Worm (Caenorhabditis elegans): ENCODE results near the gene Y43B11AR.1.

Y43B11AR.1 gene

DNA sequence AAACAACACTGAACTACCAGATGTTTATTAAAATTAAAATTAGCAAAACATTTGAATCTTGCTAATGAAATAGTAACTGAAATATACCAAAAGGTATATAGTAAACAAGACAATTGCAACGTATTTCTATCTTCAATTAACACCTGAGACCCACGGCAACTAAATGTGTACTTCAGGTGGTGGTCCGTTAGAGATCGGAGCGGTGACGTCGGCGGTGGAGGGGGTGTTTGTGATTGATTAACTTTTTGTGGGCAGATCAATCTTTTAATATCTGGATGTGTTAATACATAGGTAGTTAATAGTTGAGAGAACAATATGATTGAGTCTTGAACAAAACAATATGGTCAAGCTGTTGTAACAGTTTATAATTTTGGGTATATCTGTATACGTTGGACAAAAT is 14.8 kb downstream of the Y43B11AR.1 start:
- TF ChIP-seq syd-9 (tag; optimal IDR thresholded peaks at IDR 0.05) = no peak
- TF ChIP-seq elt-2 (tag; optimal IDR thresholded peaks at IDR 0.05) = no peak
- no peak for TF ChIP-seq ztf-16 (tag; optimal IDR thresholded peaks at IDR 0.05)
- no peak for TF ChIP-seq ceh-48 (tag; optimal IDR thresholded peaks at IDR 0.05)
- no peak for TF ChIP-seq fkh-10 (GFP tag; optimal IDR thresholded peaks at IDR 0.05)
- no peak for TF ChIP-seq ceh-30 (tag; optimal IDR thresholded peaks at IDR 0.05)
- TF ChIP-seq pax-1 (tag; optimal IDR thresholded peaks at IDR 0.05) = no peak
- TF ChIP-seq unc-55 (GFP tag; optimal IDR thresholded peaks at IDR 0.05) = no peak
- no peak for TF ChIP-seq K02D7.2 (tag; optimal IDR thresholded peaks at IDR 0.05)
- TF ChIP-seq pha-2 (tag; optimal IDR thresholded peaks at IDR 0.05) = no peak
- TF ChIP-seq K09A11.1 (tag; optimal IDR thresholded peaks at IDR 0.05; ENCODE audit: insufficient read depth) = no peak

- TF ChIP-seq tbx-2 (tag; optimal IDR thresholded peaks at IDR 0.05) (no peak), lim-6 (tag; optimal IDR thresholded peaks at IDR 0.05) (no peak), hlh-6 (tag; optimal IDR thresholded peaks at IDR 0.05) (no peak), ztf-16 (tag; optimal IDR thresholded peaks at IDR 0.05) (no peak), dve-1 (tag; optimal IDR thresholded peaks at IDR 0.05) (no peak), Y22D7AL.16 (tag; optimal IDR thresholded peaks at IDR 0.05) (no peak), fkh-6 (tag; optimal IDR thresholded peaks at IDR 0.05) (no peak), pat-9 (tag; optimal IDR thresholded peaks at IDR 0.05) (no peak), ref-2 (tag; optimal IDR thresholded peaks at IDR 0.05) (no peak), unc-42 (tag; optimal IDR thresholded peaks at IDR 0.05) (no peak), ahr-1 (tag; optimal IDR thresholded peaks at IDR 0.05) (no peak)
Measured at ce11 chrIV:7097450-7097849, 16.1 kb downstream of the Y43B11AR.1 start.

- TF ChIP-seq pag-3 (tag; optimal IDR thresholded peaks at IDR 0.05; ENCODE audit: borderline replicate concordance) (no peak), unc-86 (tag; optimal IDR thresholded peaks at IDR 0.05) (no peak), gmeb-2 (tag; optimal IDR thresholded peaks at IDR 0.05) (no peak), ceh-24 (tag; optimal IDR thresholded peaks at IDR 0.05) (no peak), pax-1 (tag; optimal IDR thresholded peaks at IDR 0.05) (no peak), ceh-19 (GFP tag; optimal IDR thresholded peaks at IDR 0.05) (no peak), ets-4 (tag; optimal IDR thresholded peaks at IDR 0.05) (no peak), elt-2 (tag; optimal IDR thresholded peaks at IDR 0.05) (no peak), ceh-48 (tag; optimal IDR thresholded peaks at IDR 0.05) (no peak), ceh-18 (tag; optimal IDR thresholded peaks at IDR 0.05) (peak; percentile 89), T23F11.4 (GFP tag; optimal IDR thresholded peaks at IDR 0.05) (no peak), unc-42 (tag; optimal IDR thresholded peaks at IDR 0.05) (peak; percentile 4), pha-2 (tag; optimal IDR thresholded peaks at IDR 0.05) (no peak), sox-4 (tag; optimal IDR thresholded peaks at IDR 0.05) (no peak), ztf-16 (tag; optimal IDR thresholded peaks at IDR 0.05) (no peak), C08G9.2 (tag; optimal IDR thresholded peaks at IDR 0.05) (no peak), odd-2 (tag; optimal IDR thresholded peaks at IDR 0.05) (no peak), fkh-6 (tag; optimal IDR thresholded peaks at IDR 0.05) (no peak), npax-4 (tag; optimal IDR thresholded peaks at IDR 0.05) (no peak), lin-11 (tag; optimal IDR thresholded peaks at IDR 0.05) (no peak), ceh-34 (tag; optimal IDR thresholded peaks at IDR 0.05) (peak; percentile 25), sdc-2 (tag; optimal IDR thresholded peaks at IDR 0.05) (no peak), eyg-1 (tag; optimal IDR thresholded peaks at IDR 0.05) (no peak), ceh-9 (tag; optimal IDR thresholded peaks at IDR 0.05) (no peak), tbx-2 (tag; optimal IDR thresholded peaks at IDR 0.05) (peak; percentile 65), fax-1 (tag; optimal IDR thresholded peaks at IDR 0.05) (no peak), elt-4 (tag; optimal IDR thresholded peaks at IDR 0.05) (no peak), nfya-1 (tag; optimal IDR thresholded peaks at IDR 0.05) (peak; percentile 56), pqm-1 (tag; optimal IDR thresholded peaks at IDR 0.05) (no peak), K09A11.1 (tag; optimal IDR thresholded peaks at IDR 0.05; ENCODE audit: insufficient read depth) (no peak), ttx-3 (tag; optimal IDR thresholded peaks at IDR 0.05) (no peak), dmd-4 (tag; optimal IDR thresholded peaks at IDR 0.05; ENCODE audit: borderline replicate concordance) (no peak), hlh-6 (tag; optimal IDR thresholded peaks at IDR 0.05) (peak; percentile 55), ceh-14 (tag; optimal IDR thresholded peaks at IDR 0.05) (peak; percentile 7), pha-4 (tag; optimal IDR thresholded peaks at IDR 0.05) (no peak), F13H6.1 (tag; optimal IDR thresholded peaks at IDR 0.05) (peak; percentile 19), hlh-13 (GFP tag; optimal IDR thresholded peaks at IDR 0.05) (no peak), ahr-1 (tag; optimal IDR thresholded peaks at IDR 0.05) (no peak), unc-55 (GFP tag; optimal IDR thresholded peaks at IDR 0.05) (peak; percentile 72)
Measured at ce11 chrIV:7098509-7099065, 17.3 kb downstream of the Y43B11AR.1 start, which contains the start of gene ZC477.4. Gene ZC477.4 (minus strand): TSS chrIV:7098784.
